Fruit fly (Drosophila melanogaster) whole organism, embryonic: ENCODE measurements around the gene Trm7-32.
A peak's percentile ranks its signal among the peaks of the same experiment; 100 is the strongest.

Source experiments
- B-H2 ChIP-seq: fragments of 200-800 bp; sonication (Bioruptor generic); optimal IDR thresholded peaks from 2 replicates; lab custom pipeline; 2018; ENCODE audit warnings: missing biosample characterization, mild to moderate bottlenecking, missing genetic modification characterization
- BEAF-32 ChIP-seq: fragments of 200-800 bp; sonication (Bioruptor generic); optimal IDR thresholded peaks from 3 replicates; lab custom pipeline; 2017; ENCODE audit warnings: missing biosample characterization, missing genetic modification characterization, mild to moderate bottlenecking, moderate library complexity, missing genetic modification reagents
- CG10274 ChIP-seq: fragments of 200-800 bp; sonication (Bioruptor generic); optimal IDR thresholded peaks from 3 replicates; lab custom pipeline; 2017; ENCODE audit warnings: missing biosample characterization, mild to moderate bottlenecking, missing genetic modification characterization
- CG11456 ChIP-seq: fragments of 200-800 bp; sonication (Bioruptor generic); IDR thresholded peaks from 3 replicates; pipeline ENCODE4 v1.3.6; 2022; ENCODE audit warnings: missing biosample characterization, missing genetic modification characterization
- CG12155 ChIP-seq: fragments of 200-800 bp; sonication (Bioruptor generic); optimal IDR thresholded peaks from 3 replicates; lab custom pipeline; 2016; ENCODE audit warnings: missing biosample characterization, missing genetic modification characterization
- CG13296 ChIP-seq: fragments of 200-800 bp; sonication (Bioruptor generic); optimal IDR thresholded peaks from 3 replicates; lab custom pipeline; 2018; ENCODE audit warnings: missing biosample characterization, mild to moderate bottlenecking, missing genetic modification characterization
- CG14965 ChIP-seq: fragments of 200-800 bp; sonication (Bioruptor generic); optimal IDR thresholded peaks from 2 replicates; lab custom pipeline; 2016; ENCODE audit warnings: missing biosample characterization, missing genetic modification characterization, borderline replicate concordance
- CG17186 ChIP-seq: fragments of 200-800 bp; sonication (Bioruptor generic); optimal IDR thresholded peaks from 3 replicates; lab custom pipeline; 2017; ENCODE audit warnings: missing biosample characterization, missing genetic modification reagents, missing genetic modification characterization
- CG2120 ChIP-seq: fragments of 200-800 bp; sonication (Bioruptor generic); optimal IDR thresholded peaks from 3 replicates; lab custom pipeline; 2016; ENCODE audit warnings: missing biosample characterization, missing genetic modification characterization
- CG2199 ChIP-seq: fragments of 200-800 bp; sonication (Bioruptor generic); IDR thresholded peaks from 3 replicates; pipeline ENCODE4 v1.3.6; 2022; ENCODE audit warnings: missing biosample characterization, missing genetic modification characterization
- CG42726 ChIP-seq: fragments of 200-800 bp; sonication (Bioruptor generic); IDR thresholded peaks from 2 replicates; pipeline ENCODE4 v1.3.6; 2022; ENCODE audit warnings: missing biosample characterization, missing genetic modification characterization; ENCODE audit not compliant: partially characterized antibody
- CG4328 ChIP-seq: fragments of 200-800 bp; sonication (Bioruptor generic); optimal IDR thresholded peaks from 3 replicates; lab custom pipeline; 2017; ENCODE audit warnings: missing biosample characterization, missing genetic modification reagents, missing genetic modification characterization
- CG7963 ChIP-seq: fragments of 200-800 bp; sonication (Bioruptor generic); IDR thresholded peaks from 3 replicates; pipeline ENCODE4 v1.3.6; 2022; ENCODE audit warnings: missing biosample characterization, missing genetic modification characterization; ENCODE audit not compliant: partially characterized antibody
- CG8290 ChIP-seq, 3 experiments: fragments of 200-800 bp; sonication (Bioruptor generic); optimal IDR thresholded peaks; 2 replicates each; lab custom pipeline; 2016 to 2019; ENCODE audit warnings: missing biosample characterization in 3 of 3, missing genetic modification characterization in 3 of 3, mild to moderate bottlenecking in 2 of 3, moderate library complexity in 1 of 3
- CG8388 ChIP-seq: fragments of 200-800 bp; sonication (Bioruptor generic); optimal IDR thresholded peaks from 2 replicates; lab custom pipeline; 2019; ENCODE audit warnings: missing biosample characterization, mild to moderate bottlenecking, missing genetic modification characterization, moderate library complexity
- CG9727 ChIP-seq: fragments of 200-800 bp; sonication (Bioruptor generic); optimal IDR thresholded peaks from 3 replicates; lab custom pipeline; 2017; ENCODE audit warnings: missing biosample characterization, mild to moderate bottlenecking, missing genetic modification characterization
- CG9932 ChIP-seq: fragments of 200-800 bp; sonication (Bioruptor generic); IDR thresholded peaks from 2 replicates; pipeline ENCODE4 v1.3.6; 2022; ENCODE audit warnings: missing biosample characterization, missing genetic modification characterization
- Dp ChIP-seq: fragments of 200-800 bp; sonication (Bioruptor generic); optimal IDR thresholded peaks from 2 replicates; lab custom pipeline; 2018; ENCODE audit warnings: missing biosample characterization, mild to moderate bottlenecking, missing genetic modification characterization, moderate library complexity
- HLH4C ChIP-seq: fragments of 200-800 bp; sonication (Bioruptor generic); IDR thresholded peaks from 3 replicates; pipeline ENCODE4 v1.3.6; 2022; ENCODE audit warnings: missing biosample characterization, missing genetic modification characterization; ENCODE audit not compliant: partially characterized antibody
- HmgZ ChIP-seq: fragments of 200-800 bp; sonication (Bioruptor generic); optimal IDR thresholded peaks from 2 replicates; lab custom pipeline; 2018; ENCODE audit warnings: missing biosample characterization, mild to moderate bottlenecking, missing genetic modification characterization
- Hmr ChIP-seq: fragments of 200-800 bp; sonication (Bioruptor generic); optimal IDR thresholded peaks from 3 replicates; lab custom pipeline; 2017; ENCODE audit warnings: mild to moderate bottlenecking, missing biosample characterization, missing genetic modification reagents, missing genetic modification characterization
- Jarid2 ChIP-seq: fragments of 200-800 bp; sonication (Bioruptor generic); optimal IDR thresholded peaks from 3 replicates; lab custom pipeline; 2017; ENCODE audit warnings: mild to moderate bottlenecking, missing biosample characterization, missing genetic modification reagents, missing genetic modification characterization
- MESR4 ChIP-seq: fragments of 200-800 bp; sonication (Bioruptor generic); optimal IDR thresholded peaks from 2 replicates; lab custom pipeline; 2018; ENCODE audit warnings: missing biosample characterization, mild to moderate bottlenecking, missing genetic modification characterization, moderate library complexity
- Nf-YC ChIP-seq: fragments of 200-800 bp; optimal IDR thresholded peaks from 3 replicates; lab custom pipeline; 2019; ENCODE audit warnings: missing biosample characterization, mild to moderate bottlenecking, missing genetic modification characterization, moderate library complexity
- NfI ChIP-seq: fragments of 200-800 bp; sonication (Bioruptor generic); optimal IDR thresholded peaks from 3 replicates; lab custom pipeline; 2018; ENCODE audit warnings: missing biosample characterization, mild to moderate bottlenecking, missing genetic modification characterization, moderate library complexity
- Ravus ChIP-seq: fragments of 200-800 bp; sonication (Bioruptor generic); IDR thresholded peaks from 2 replicates; pipeline ENCODE4 v1.3.6; 2022; ENCODE audit warnings: missing biosample characterization, missing genetic modification characterization
- Side ChIP-seq: fragments of 200-800 bp; sonication (Bioruptor generic); optimal IDR thresholded peaks from 2 replicates; lab custom pipeline; 2016; ENCODE audit warnings: missing biosample characterization, missing genetic modification characterization
- Spps ChIP-seq: fragments of 200-800 bp; sonication (Bioruptor generic); optimal IDR thresholded peaks from 2 replicates; lab custom pipeline; 2018; ENCODE audit warnings: missing biosample characterization, mild to moderate bottlenecking, missing genetic modification characterization
- TFAM ChIP-seq: fragments of 200-800 bp; sonication (Bioruptor generic); optimal IDR thresholded peaks from 2 replicates; lab custom pipeline; 2017; ENCODE audit warnings: missing biosample characterization, missing genetic modification characterization, inconsistent platforms
- YL-1 ChIP-seq: fragments of 200-800 bp; sonication (Bioruptor generic); optimal IDR thresholded peaks from 3 replicates; lab custom pipeline; 2017; ENCODE audit warnings: missing biosample characterization, mild to moderate bottlenecking, missing genetic modification characterization
- aop ChIP-seq: fragments of 200-800 bp; sonication (Bioruptor generic); IDR thresholded peaks from 2 replicates; pipeline ENCODE4 v1.3.6; 2022; ENCODE audit warnings: missing biosample characterization, missing genetic modification characterization
- az2 ChIP-seq: fragments of 200-800 bp; sonication (Bioruptor generic); optimal IDR thresholded peaks from 3 replicates; lab custom pipeline; 2016; ENCODE audit warnings: missing biosample characterization, missing genetic modification characterization
- btn ChIP-seq: fragments of 200-800 bp; sonication (Bioruptor generic); optimal IDR thresholded peaks from 2 replicates; lab custom pipeline; 2016; ENCODE audit warnings: missing biosample characterization, missing genetic modification characterization
- cad ChIP-seq: fragments of >200 bp; optimal IDR thresholded peaks from 2 replicates; lab custom pipeline; 2017; ENCODE audit warnings: missing biosample characterization, missing genetic modification characterization
- cg ChIP-seq: fragments of 200-800 bp; sonication (Bioruptor generic); optimal IDR thresholded peaks from 3 replicates; lab custom pipeline; 2019; ENCODE audit warnings: missing biosample characterization, mild to moderate bottlenecking, missing genetic modification characterization, moderate library complexity
- crol ChIP-seq: fragments of 200-800 bp; sonication (Bioruptor generic); IDR thresholded peaks from 2 replicates; pipeline ENCODE4 v1.3.6; 2022; ENCODE audit warnings: missing biosample characterization, missing genetic modification characterization
- dmrt99B ChIP-seq: fragments of 200-800 bp; sonication (Bioruptor generic); optimal IDR thresholded peaks from 2 replicates; lab custom pipeline; 2018; ENCODE audit warnings: missing biosample characterization, mild to moderate bottlenecking, missing genetic modification characterization, moderate library complexity
- ems ChIP-seq: fragments of 200-800 bp; sonication (Bioruptor generic); optimal IDR thresholded peaks from 3 replicates; lab custom pipeline; 2016; ENCODE audit warnings: missing biosample characterization, missing genetic modification characterization
- gcm ChIP-seq: fragments of 200-800 bp; sonication (Bioruptor generic); optimal IDR thresholded peaks from 2 replicates; lab custom pipeline; 2019; ENCODE audit warnings: missing biosample characterization, mild to moderate bottlenecking, missing genetic modification characterization, moderate library complexity
- grau ChIP-seq: fragments of 200-800 bp; optimal IDR thresholded peaks from 3 replicates; lab custom pipeline; 2019; ENCODE audit warnings: missing biosample characterization, mild to moderate bottlenecking, missing genetic modification characterization, moderate library complexity
- gsb ChIP-seq: fragments of 200-800 bp; sonication (Bioruptor generic); IDR thresholded peaks from 2 replicates; pipeline ENCODE4 v1.3.6; 2022; ENCODE audit warnings: missing biosample characterization, missing genetic modification characterization
- luna ChIP-seq: fragments of 200-800 bp; sonication (Bioruptor generic); optimal IDR thresholded peaks from 2 replicates; lab custom pipeline; 2016; ENCODE audit warnings: missing biosample characterization, missing genetic modification characterization
- p53 ChIP-seq: fragments of 200-800 bp; sonication (Bioruptor generic); optimal IDR thresholded peaks from 2 replicates; lab custom pipeline; 2016; ENCODE audit warnings: missing biosample characterization, missing genetic modification characterization
- pfk ChIP-seq: fragments of 200-800 bp; sonication (Bioruptor generic); optimal IDR thresholded peaks from 2 replicates; lab custom pipeline; 2018; ENCODE audit warnings: missing biosample characterization, mild to moderate bottlenecking, missing genetic modification characterization, moderate library complexity
- pho ChIP-seq: fragments of 200-800 bp; sonication (Bioruptor generic); optimal IDR thresholded peaks from 2 replicates; lab custom pipeline; 2016; ENCODE audit warnings: missing biosample characterization, missing genetic modification characterization
- vfl ChIP-seq: fragments of 200-800 bp; sonication (Bioruptor generic); optimal IDR thresholded peaks from 2 replicates; lab custom pipeline; 2016; ENCODE audit warnings: missing biosample characterization, missing genetic modification characterization
- wek ChIP-seq: fragments of 200-800 bp; sonication (Bioruptor generic); optimal IDR thresholded peaks from 3 replicates; lab custom pipeline; 2018; ENCODE audit warnings: missing biosample characterization, mild to moderate bottlenecking, missing genetic modification characterization, moderate library complexity

The Trm7-32 gene

DNA sequence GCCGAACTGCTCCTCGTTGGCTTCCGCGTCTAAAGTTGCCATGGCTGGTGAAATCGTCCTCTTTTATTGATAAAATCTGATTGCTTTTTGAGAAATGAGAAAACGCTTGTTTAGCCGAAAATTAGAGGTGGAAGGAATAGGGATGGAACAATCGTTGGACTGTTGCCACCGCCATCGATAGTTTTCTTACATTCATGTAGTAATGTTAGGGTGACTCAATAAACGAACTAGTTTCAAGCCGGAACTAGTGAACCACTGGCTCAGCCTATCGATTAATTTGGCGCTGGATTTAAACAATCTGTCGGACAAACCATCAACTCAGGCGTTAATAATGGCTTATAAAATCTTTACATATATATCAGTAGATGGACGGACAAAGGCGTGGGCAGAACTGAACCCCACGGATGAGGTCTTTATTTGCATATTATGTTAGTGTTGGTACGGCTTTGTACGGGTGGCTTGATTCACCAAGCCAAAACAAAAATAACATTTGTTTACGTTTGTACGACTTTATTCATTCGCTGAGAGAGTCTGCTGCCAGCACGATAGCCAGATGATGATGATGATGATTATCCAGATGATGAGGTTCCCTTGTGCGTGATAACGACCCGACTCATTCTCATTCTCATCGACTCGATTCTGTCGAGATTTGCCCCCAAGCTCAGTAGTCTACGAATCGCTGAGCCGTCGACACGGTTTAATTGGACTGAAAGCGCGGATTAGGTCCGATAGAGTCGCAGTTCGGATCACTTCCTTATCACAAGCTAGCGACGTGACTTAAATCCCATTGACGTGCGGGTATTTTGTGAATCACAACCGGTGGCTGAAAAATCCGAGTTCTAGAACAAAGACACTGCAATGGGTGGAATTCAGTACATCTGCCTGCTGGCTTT lies 38.0 kb upstream of the Trm7-32 start, which contains the start of the genes Sf3a1 and Irc:
Sf3a1 (minus strand) TSS at position 138 of the 893 bp plus-strand sequence.
Irc (plus strand) TSS at position 658 of the 893 bp plus-strand sequence.
- no peak for TF ChIP-seq TFAM (GFP tag; lab: Kevin White, UChicago)
- TF ChIP-seq dmrt99B (tag; lab: Kevin White, UChicago) = no peak
- TF ChIP-seq grau (tag; lab: Kevin White, UChicago) = peak; percentile 30
- TF ChIP-seq ems (GFP tag; lab: Kevin White, UChicago) = peak; percentile 49
- no peak for TF ChIP-seq Ravus (GFP tag; lab: Robert Waterston, UW)
- TF ChIP-seq CG9932 (GFP tag; lab: Robert Waterston, UW) = peak; percentile 75
- TF ChIP-seq NfI (GFP tag; lab: Kevin White, UChicago) = peak; percentile 23
- no peak for TF ChIP-seq CG8388 (GFP tag; lab: Kevin White, UChicago)
- peak; percentile 67 for TF ChIP-seq CG2120 (GFP tag; lab: Kevin White, UChicago)
- peak; percentile 26 for TF ChIP-seq pho
- peak; percentile 75 for TF ChIP-seq HmgZ
- TF ChIP-seq CG9727 (GFP tag; lab: Kevin White, UChicago) = no peak
- peak; percentile 92 for TF ChIP-seq HLH4C
- TF ChIP-seq luna (GFP tag; lab: Kevin White, UChicago) = no peak
- peak; percentile 96 for TF ChIP-seq CG42726 (GFP tag; lab: Robert Waterston, UW)
- TF ChIP-seq btn (GFP tag; lab: Kevin White, UChicago) = no peak
- no peak for TF ChIP-seq az2 (GFP tag; lab: Kevin White, UChicago)
- TF ChIP-seq CG10274 (GFP tag; lab: Kevin White, UChicago) = no peak
- peak; percentile 98 for TF ChIP-seq wek (GFP tag; lab: Kevin White, UChicago)
- TF ChIP-seq CG12155 (GFP tag; lab: Kevin White, UChicago) = peak; percentile 19
- no peak for TF ChIP-seq aop
- TF ChIP-seq p53 (GFP tag; lab: Kevin White, UChicago) = peak; percentile 53
- TF ChIP-seq cad = no peak
- peak; percentile 9 for TF ChIP-seq Hmr (GFP tag; lab: Kevin White, UChicago)
- peak; percentile 22 for TF ChIP-seq Nf-YC (tag; lab: Kevin White, UChicago)
- TF ChIP-seq Spps (tag; lab: Kevin White, UChicago) = no peak
- peak; percentile 30 for TF ChIP-seq CG17186 (GFP tag; lab: Kevin White, UChicago)
- TF ChIP-seq pfk (GFP tag; lab: Kevin White, UChicago) = no peak
- no peak for TF ChIP-seq gsb (GFP tag; lab: Robert Waterston, UW)
- TF ChIP-seq cg (GFP tag; lab: Kevin White, UChicago) = peak; percentile 18
- TF ChIP-seq CG2199 (GFP tag; lab: Robert Waterston, UW) = peak; percentile 71; the same call in 1 of the 3 replicates
- TF ChIP-seq CG14965 (GFP tag; lab: Kevin White, UChicago) = no peak
- peak; percentile 33 for TF ChIP-seq Jarid2 (GFP tag; lab: Kevin White, UChicago)
- TF ChIP-seq MESR4 = peak; percentile 65
- TF ChIP-seq CG11456 (GFP tag; lab: Robert Waterston, UW) = 0 out of 3 replicates have a peak, but pooled peaks have one; percentile 17
- peak; percentile 96 for TF ChIP-seq BEAF-32 (GFP tag; lab: Kevin White, UChicago)
- TF ChIP-seq B-H2 (GFP tag; lab: Kevin White, UChicago) = peak; percentile 61
- no peak for TF ChIP-seq CG8290 (GFP tag; optimal IDR thresholded peaks at IDR 0.05; lab: Kevin White, UChicago)
- peak in 1 of 2 experiments; percentile 76 for TF ChIP-seq CG8290 (tag; optimal IDR thresholded peaks at IDR 0.05; lab: Kevin White, UChicago)
- TF ChIP-seq CG13296 (GFP tag; lab: Kevin White, UChicago) = no peak
- TF ChIP-seq CG4328 (GFP tag; lab: Kevin White, UChicago) = no peak
- peak; percentile 73 for TF ChIP-seq YL-1
- TF ChIP-seq crol (GFP tag; lab: Robert Waterston, UW) = no peak
- peak; percentile 62 for TF ChIP-seq vfl
- TF ChIP-seq CG7963 = peak; percentile 90
- peak; percentile 96 for TF ChIP-seq Dp (GFP tag; lab: Kevin White, UChicago)
- peak; percentile 26 for TF ChIP-seq Side (GFP tag; lab: Kevin White, UChicago)
- TF ChIP-seq gcm (GFP tag; lab: Kevin White, UChicago) = no peak
